Worm (Caenorhabditis elegans) whole organism, L2 larva: Measurements from ENCODE around the gene srz-100.

ENCODE experiments used
- C34F6.9 ChIP-seq: fragments of 150-350 bp; optimal IDR thresholded peaks from 2 replicates; lab custom pipeline; 2014; ENCODE audit warnings: missing biosample characterization, missing genetic modification characterization
- F13H6.1 ChIP-seq: sonication (generic microtip); optimal IDR thresholded peaks from 2 replicates; lab custom pipeline; 2016; ENCODE audit warnings: missing genetic modification characterization, missing compliant biosample characterization
- Y55F3AM.14 ChIP-seq: fragments of 200-800 bp; sonication (Bioruptor generic); optimal IDR thresholded peaks from 2 replicates; lab custom pipeline; 2018; ENCODE audit warnings: mild to moderate bottlenecking, missing genetic modification characterization, missing compliant biosample characterization
- ZK546.5 ChIP-seq: sonication (generic microtip); optimal IDR thresholded peaks from 2 replicates; lab custom pipeline; 2017; ENCODE audit warnings: missing biosample characterization, missing genetic modification characterization
- aly-2 ChIP-seq: fragments of 150-350 bp; optimal IDR thresholded peaks from 2 replicates; lab custom pipeline; 2014; ENCODE audit warnings: missing biosample characterization, missing genetic modification characterization
- ama-1 ChIP-seq: fragments of 150-350 bp; optimal IDR thresholded peaks from 2 replicates; lab custom pipeline; 2018; ENCODE audit warnings: inconsistent platforms
- ceh-16 ChIP-seq: fragments of 150-350 bp; optimal IDR thresholded peaks from 2 replicates; lab custom pipeline; 2014; ENCODE audit warnings: missing biosample characterization, missing genetic modification characterization
- ceh-82 ChIP-seq: fragments of 150-350 bp; optimal IDR thresholded peaks from 2 replicates; lab custom pipeline; 2014; ENCODE audit warnings: missing biosample characterization, missing genetic modification characterization
- crh-2 ChIP-seq: sonication (generic microtip); optimal IDR thresholded peaks from 2 replicates; lab custom pipeline; 2017; ENCODE audit warnings: missing biosample characterization, missing genetic modification characterization
- dmd-4 ChIP-seq: sonication (generic microtip); optimal IDR thresholded peaks from 2 replicates; lab custom pipeline; 2017; ENCODE audit warnings: missing biosample characterization, missing genetic modification characterization
- elt-3 ChIP-seq: sonication (generic microtip); optimal IDR thresholded peaks from 2 replicates; lab custom pipeline; 2017; ENCODE audit warnings: missing biosample characterization, missing genetic modification characterization
- fos-1 ChIP-seq: fragments of 150-350 bp; optimal IDR thresholded peaks from 2 replicates; lab custom pipeline; 2014; ENCODE audit warnings: missing biosample characterization, missing genetic modification characterization
- gmeb-1 ChIP-seq: fragments of 150-350 bp; optimal IDR thresholded peaks from 2 replicates; lab custom pipeline; 2014; ENCODE audit warnings: missing biosample characterization, missing genetic modification characterization
- lin-11 ChIP-seq: fragments of 150-350 bp; sonication (generic microtip); optimal IDR thresholded peaks from 2 replicates; lab custom pipeline; 2014; ENCODE audit warnings: missing biosample characterization, missing genetic modification characterization, inconsistent platforms, mixed read lengths
- lin-39 ChIP-seq: fragments of 150-350 bp; optimal IDR thresholded peaks from 2 replicates; lab custom pipeline; 2014; ENCODE audit warnings: missing biosample characterization, missing genetic modification reagents, missing genetic modification characterization
- lsy-2 ChIP-seq, 2 experiments: fragments of 150-350 bp in 1 of 2; sonication (generic microtip) in 1 of 2; optimal IDR thresholded peaks; 2 replicates each; lab custom pipeline; 2014 to 2017; ENCODE audit warnings: missing biosample characterization in 2 of 2, missing genetic modification characterization in 2 of 2
- mab-5 ChIP-seq: fragments of 150-350 bp; optimal IDR thresholded peaks from 2 replicates; lab custom pipeline; 2014; ENCODE audit warnings: missing biosample characterization, missing genetic modification characterization
- mbf-1 ChIP-seq: sonication (generic microtip); optimal IDR thresholded peaks from 2 replicates; lab custom pipeline; 2017; ENCODE audit warnings: missing biosample characterization, missing genetic modification characterization
- nhr-10 ChIP-seq: sonication (generic microtip); optimal IDR thresholded peaks from 2 replicates; lab custom pipeline; 2017; ENCODE audit warnings: missing biosample characterization, missing genetic modification characterization
- nhr-11 ChIP-seq: fragments of 150-350 bp; optimal IDR thresholded peaks from 2 replicates; lab custom pipeline; 2014; ENCODE audit warnings: missing biosample characterization, missing genetic modification characterization
- nhr-12 ChIP-seq: fragments of 150-350 bp; optimal IDR thresholded peaks from 2 replicates; lab custom pipeline; 2014; ENCODE audit warnings: missing biosample characterization, missing genetic modification characterization
- nhr-129 ChIP-seq: fragments of 150-350 bp; optimal IDR thresholded peaks from 2 replicates; lab custom pipeline; 2014; ENCODE audit warnings: missing biosample characterization, missing genetic modification characterization
- nhr-23 ChIP-seq: fragments of 150-350 bp; optimal IDR thresholded peaks from 2 replicates; lab custom pipeline; 2014; ENCODE audit warnings: missing biosample characterization, missing genetic modification reagents, missing genetic modification characterization
- nhr-237 ChIP-seq: fragments of 150-350 bp; optimal IDR thresholded peaks from 2 replicates; lab custom pipeline; 2014; ENCODE audit warnings: missing biosample characterization, missing genetic modification characterization
- nhr-25 ChIP-seq: fragments of 150-350 bp; sonication (generic microtip); optimal IDR thresholded peaks from 3 replicates; lab custom pipeline; 2014; ENCODE audit warnings: missing biosample characterization, missing genetic modification characterization
- nhr-6 ChIP-seq: fragments of 150-350 bp; optimal IDR thresholded peaks from 2 replicates; lab custom pipeline; 2014; ENCODE audit warnings: missing biosample characterization, missing genetic modification characterization
- nhr-77 ChIP-seq: fragments of 150-350 bp; optimal IDR thresholded peaks from 2 replicates; lab custom pipeline; 2014; ENCODE audit warnings: missing biosample characterization, missing genetic modification characterization
- peb-1 ChIP-seq: fragments of 150-350 bp; optimal IDR thresholded peaks from 2 replicates; lab custom pipeline; 2014; ENCODE audit warnings: missing biosample characterization, missing genetic modification characterization
- sem-4 ChIP-seq: fragments of 150-350 bp; optimal IDR thresholded peaks from 2 replicates; lab custom pipeline; 2014; ENCODE audit warnings: missing biosample characterization, missing genetic modification reagents, missing genetic modification characterization
- skn-1 ChIP-seq: sonication (generic microtip); optimal IDR thresholded peaks from 2 replicates; lab custom pipeline; 2017; ENCODE audit warnings: missing biosample characterization, missing genetic modification characterization
- sma-3 ChIP-seq: sonication (generic microtip); optimal IDR thresholded peaks from 2 replicates; lab custom pipeline; 2016; ENCODE audit warnings: missing genetic modification reagents, missing genetic modification characterization, missing compliant biosample characterization
- sma-9 ChIP-seq, 2 experiments: fragments of 150-350 bp in 1 of 2; sonication (generic microtip) in 1 of 2; optimal IDR thresholded peaks; 2 replicates each; lab custom pipeline; 2014 to 2016; ENCODE audit warnings: missing genetic modification characterization in 2 of 2, mild to moderate bottlenecking in 1 of 2, missing biosample characterization in 1 of 2, missing compliant biosample characterization in 1 of 2, missing genetic modification reagents in 1 of 2, moderate library complexity in 1 of 2
- snpc-4 ChIP-seq: fragments of 150-350 bp; optimal IDR thresholded peaks from 2 replicates; lab custom pipeline; 2014; ENCODE audit warnings: missing biosample characterization, missing genetic modification characterization
- unc-39 ChIP-seq: fragments of 150-350 bp; optimal IDR thresholded peaks from 2 replicates; lab custom pipeline; 2014; ENCODE audit warnings: missing biosample characterization, missing genetic modification characterization
- unc-62 ChIP-seq: fragments of 150-350 bp; optimal IDR thresholded peaks from 2 replicates; lab custom pipeline; 2014; ENCODE audit warnings: missing biosample characterization, missing genetic modification reagents, missing genetic modification characterization
- ztf-1 ChIP-seq: fragments of 200-800 bp; sonication (Bioruptor generic); conservative IDR thresholded peaks from 2 replicates; pipeline ENCODE4 v1.3.6; 2022; ENCODE audit warnings: missing genetic modification characterization, missing compliant biosample characterization
- ztf-4 ChIP-seq: fragments of 150-350 bp; optimal IDR thresholded peaks from 2 replicates; lab custom pipeline; 2014; ENCODE audit warnings: missing biosample characterization, missing genetic modification characterization

Gene srz-100

ce11 chrV:16731600-16731999 lies at the start of gene srz-100:
TSS of gene srz-100 (plus strand) at chrV:16731900.
- TF ChIP-seq nhr-25 (tag; lab: Kevin White, UChicago), result no peak
- no peak for TF ChIP-seq sma-9 (GFP tag; optimal IDR thresholded peaks at IDR 0.05; lab: Kevin White, UChicago)
- TF ChIP-seq sma-9 (tag; optimal IDR thresholded peaks at IDR 0.05; lab: Kevin White, UChicago), result no peak
- no peak for TF ChIP-seq nhr-129 (tag; lab: Kevin White, UChicago)
- TF ChIP-seq C34F6.9, result no peak
- no peak for TF ChIP-seq elt-3 (tag; lab: Kevin White, UChicago)
- no peak for TF ChIP-seq unc-39 (tag; lab: Kevin White, UChicago)
- no peak for TF ChIP-seq nhr-6 (tag; lab: Kevin White, UChicago)
- no peak for TF ChIP-seq mbf-1 (tag; lab: Kevin White, UChicago)
- no peak for TF ChIP-seq aly-2
- TF ChIP-seq dmd-4 (tag; lab: Kevin White, UChicago), result no peak
- no peak for TF ChIP-seq nhr-23 (tag; lab: Kevin White, UChicago)
- no peak for TF ChIP-seq nhr-10 (tag; lab: Kevin White, UChicago)
- no peak for TF ChIP-seq unc-62 (GFP tag; lab: Kevin White, UChicago)
- TF ChIP-seq gmeb-1 (tag; lab: Kevin White, UChicago), result no peak
- no peak for TF ChIP-seq nhr-237
- no peak for TF ChIP-seq ceh-82
- TF ChIP-seq nhr-77 (tag; lab: Kevin White, UChicago), result no peak
- no peak for TF ChIP-seq nhr-11 (tag; lab: Kevin White, UChicago)

ce11 chrV:16682886-16683285 lies 48.8 kb upstream of the srz-100 start, which contains the start of gene srw-36:
TSS of gene srw-36 (plus strand) at chrV:16683186.
- no peak for TF ChIP-seq sma-3 (GFP tag; lab: Kevin White, UChicago)
- TF ChIP-seq snpc-4 (tag; lab: Kevin White, UChicago), result no peak
- TF ChIP-seq aly-2, result no peak
- no peak for TF ChIP-seq skn-1 (tag; lab: Kevin White, UChicago)
- TF ChIP-seq, all 48 proteins: peak for 0

- TF ChIP-seq unc-39 (tag; lab: Kevin White, UChicago) (no peak), snpc-4 (tag; lab: Kevin White, UChicago) (no peak), C34F6.9 (no peak), skn-1 (tag; lab: Kevin White, UChicago) (no peak), lin-39 (no peak), nhr-11 (tag; lab: Kevin White, UChicago) (no peak), ceh-82 (no peak), nhr-12 (tag; lab: Kevin White, UChicago) (no peak), ZK546.5 (tag; lab: Kevin White, UChicago) (no peak), peb-1 (no peak), dmd-4 (tag; lab: Kevin White, UChicago) (no peak), crh-2 (tag; lab: Kevin White, UChicago) (no peak), F13H6.1 (tag; lab: Kevin White, UChicago) (no peak)
- TF ChIP-seq, all 48 proteins: peak for 0
Observed at ce11 chrV:16683359-16683758, 48.3 kb upstream of the srz-100 start.

ce11 chrV:16685725-16686124 lies 46.0 kb upstream of the srz-100 start, which contains the start of gene srw-43:
TSS of gene srw-43 (plus strand) at chrV:16686025.
- TF ChIP-seq mab-5 (tag; lab: Kevin White, UChicago) (no peak), snpc-4 (tag; lab: Kevin White, UChicago) (no peak), nhr-6 (tag; lab: Kevin White, UChicago) (no peak), lin-39 (no peak), fos-1 (tag; lab: Kevin White, UChicago) (no peak), unc-62 (GFP tag; lab: Kevin White, UChicago) (no peak), sem-4 (no peak), ceh-16 (tag; lab: Kevin White, UChicago) (no peak), skn-1 (tag; lab: Kevin White, UChicago) (no peak), dmd-4 (tag; lab: Kevin White, UChicago) (no peak), ztf-4 (no peak), lsy-2 (tag; optimal IDR thresholded peaks at IDR 0.05; lab: Kevin White, UChicago) (no peak), F13H6.1 (tag; lab: Kevin White, UChicago) (no peak), ztf-1 (GFP tag; lab: Robert Waterston, UW) (no peak), lin-11 (tag; lab: Kevin White, UChicago) (no peak)

- TF ChIP-seq aly-2 (no peak), Y55F3AM.14 (GFP tag; lab: Kevin White, UChicago) (no peak), ama-1 (lab: Kevin White, UChicago) (no peak)
Observed at ce11 chrV:16687227-16687626, 44.5 kb upstream of the srz-100 start, which contains the start of gene srz-102. TSS of gene srz-102 (plus strand) at chrV:16687527.
